Fruit fly (Drosophila melanogaster): Measurements from ENCODE around the gene Npc2b.
A peak's percentile ranks its signal among the peaks of the same experiment; 100 is the strongest.

Npc2b gene

DNA sequence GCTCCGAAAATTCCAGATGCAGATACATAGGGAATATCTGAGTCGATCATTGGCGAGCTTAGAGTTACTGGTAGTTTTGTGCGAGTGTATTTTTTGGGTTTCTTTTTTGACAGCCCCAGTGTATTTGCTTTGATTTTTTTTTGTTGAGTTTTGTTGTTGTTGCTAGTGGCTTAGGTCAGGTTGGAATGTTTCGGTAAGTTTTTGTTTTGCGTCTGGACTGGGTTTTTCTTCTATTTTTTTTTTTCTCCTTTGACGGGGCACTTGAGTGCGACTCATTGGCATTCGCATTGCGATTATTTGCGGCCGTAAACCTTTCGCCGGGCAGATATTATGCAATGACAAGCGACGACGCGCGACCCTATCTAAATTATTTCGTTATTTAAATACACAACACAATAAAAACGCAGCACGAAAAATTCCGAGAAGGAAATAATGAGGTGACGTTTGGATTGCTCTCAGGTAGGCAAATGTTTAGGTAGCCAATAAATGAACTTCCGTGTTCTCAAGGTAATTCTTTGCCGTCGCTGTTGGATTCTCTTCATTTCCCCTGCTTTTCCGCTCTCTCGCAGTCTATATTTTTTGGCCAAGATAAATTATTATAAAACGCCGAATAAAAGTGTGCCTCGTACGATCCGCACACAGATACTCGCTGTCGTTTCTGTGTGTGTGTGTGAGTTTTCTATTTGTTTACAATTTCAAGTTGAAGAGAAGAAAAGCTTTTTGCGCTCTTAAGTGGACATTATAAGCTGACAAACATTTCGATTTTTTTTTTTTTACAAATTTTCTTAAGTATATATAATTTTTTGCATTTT lies 25.0 kb upstream of the Npc2b start (continued):
- TF ChIP-seq CG30403 (GFP tag; optimal IDR thresholded peaks at IDR 0.05) = no peak
- peak; percentile 44 for TF ChIP-seq mirr (GFP tag; optimal IDR thresholded peaks at IDR 0.05)
- TF ChIP-seq h (optimal IDR thresholded peaks at IDR 0.05) = no peak
- no peak for TF ChIP-seq br (optimal IDR thresholded peaks at IDR 0.05)
- peak; percentile 20 to 72 for TF ChIP-seq Trl (optimal IDR thresholded peaks at IDR 0.05)
- TF ChIP-seq Trl (GFP tag; optimal IDR thresholded peaks at IDR 0.05) = no peak
- TF ChIP-seq ap (GFP tag; IDR thresholded peaks at IDR 0.05) = no peak
- TF ChIP-seq Pdp1 (GFP tag; optimal IDR thresholded peaks at IDR 0.05) = peak in 1 of 2 experiments; percentile 76
- TF ChIP-seq aop (GFP tag; IDR thresholded peaks at IDR 0.05) = no peak
- TF ChIP-seq her (GFP tag; optimal IDR thresholded peaks at IDR 0.05) = no peak
- peak; percentile 23; the same call in 1 of the 2 replicates for TF ChIP-seq Rfx (GFP tag; IDR thresholded peaks at IDR 0.05)
- TF ChIP-seq CG9876 (GFP tag; optimal IDR thresholded peaks at IDR 0.05) = no peak
- peak; percentile 27 for TF ChIP-seq zf30C (GFP tag; optimal IDR thresholded peaks at IDR 0.05)
- TF ChIP-seq CG17385 (GFP tag; optimal IDR thresholded peaks at IDR 0.05) = no peak
- TF ChIP-seq CG5180 (GFP tag; optimal IDR thresholded peaks at IDR 0.05) = peak; percentile 29
- peak; percentile 2 for TF ChIP-seq bcd (GFP tag; optimal IDR thresholded peaks at IDR 0.05)
- TF ChIP-seq CG3163 (GFP tag; optimal IDR thresholded peaks at IDR 0.05) = peak; percentile 75
- TF ChIP-seq odd (GFP tag; optimal IDR thresholded peaks at IDR 0.05) = no peak
- no peak for TF ChIP-seq YL-1 (GFP tag; optimal IDR thresholded peaks at IDR 0.05)
- no peak for TF ChIP-seq D19A (tag; optimal IDR thresholded peaks at IDR 0.05)
- TF ChIP-seq tup (GFP tag; optimal IDR thresholded peaks at IDR 0.05) = no peak
- peak in 1 of 2 experiments; percentile 14 for TF ChIP-seq Eip74EF (GFP tag; optimal IDR thresholded peaks at IDR 0.05)
- TF ChIP-seq btn (GFP tag; optimal IDR thresholded peaks at IDR 0.05) = no peak
- peak; percentile 49 for TF ChIP-seq Med (GFP tag)
- TF ChIP-seq CG6791 (GFP tag; IDR thresholded peaks at IDR 0.05; ENCODE audit: partially characterized antibody) = no peak
- TF ChIP-seq CG2875 (GFP tag; optimal IDR thresholded peaks at IDR 0.05) = no peak
- TF ChIP-seq lilli (GFP tag; optimal IDR thresholded peaks at IDR 0.05) = peak; percentile 3
- no peak for TF ChIP-seq CG33557 (GFP tag; optimal IDR thresholded peaks at IDR 0.05)
- peak; percentile 4 for TF ChIP-seq CG12071 (GFP tag; optimal IDR thresholded peaks at IDR 0.05)
- no peak for TF ChIP-seq CG10654 (GFP tag; optimal IDR thresholded peaks at IDR 0.05)
- no peak for TF ChIP-seq ind (GFP tag; optimal IDR thresholded peaks at IDR 0.05)
- TF ChIP-seq fd64A (GFP tag; optimal IDR thresholded peaks at IDR 0.05) = no peak
- peak; percentile 34 for TF ChIP-seq zen (tag; optimal IDR thresholded peaks at IDR 0.05)
- no peak for TF ChIP-seq CG12299 (tag; optimal IDR thresholded peaks at IDR 0.05)
- TF ChIP-seq cwo (GFP tag; optimal IDR thresholded peaks at IDR 0.05) = peak; percentile 20
- no peak for TF ChIP-seq psq (GFP tag; optimal IDR thresholded peaks at IDR 0.05)
- TF ChIP-seq Abd-B (GFP tag; optimal IDR thresholded peaks at IDR 0.05) = no peak
- TF ChIP-seq CG15601 (tag; optimal IDR thresholded peaks at IDR 0.05) = no peak
- peak; percentile 96 for TF ChIP-seq Deaf1 (tag; optimal IDR thresholded peaks at IDR 0.05)
- TF ChIP-seq cg (GFP tag; optimal IDR thresholded peaks at IDR 0.05) = peak; percentile 50
- TF ChIP-seq Fer2 (tag; optimal IDR thresholded peaks at IDR 0.05) = no peak
- peak; percentile 75 for TF ChIP-seq sd (tag; optimal IDR thresholded peaks at IDR 0.05)
- no peak for TF ChIP-seq lab (GFP tag; optimal IDR thresholded peaks at IDR 0.05)
- TF ChIP-seq nerfin-2 (GFP tag; IDR thresholded peaks at IDR 0.05; ENCODE audit: partially characterized antibody) = no peak
- TF ChIP-seq so (GFP tag; IDR thresholded peaks at IDR 0.05) = no peak
- TF ChIP-seq CG11695 (GFP tag; IDR thresholded peaks at IDR 0.05) = 0 out of 3 replicates have a peak, but pooled peaks have one; percentile 20
- peak; percentile 26; the same call in 1 of the 2 replicates for TF ChIP-seq CG32532 (GFP tag; IDR thresholded peaks at IDR 0.05)
- no peak for TF ChIP-seq cato (GFP tag; optimal IDR thresholded peaks at IDR 0.05; ENCODE audit: borderline replicate concordance)
- TF ChIP-seq CG15514 (GFP tag; optimal IDR thresholded peaks at IDR 0.05) = peak; percentile 21

Data from whole organism, embryonic.